Worm (Caenorhabditis elegans) whole organism, midembryonic: Measurements from ENCODE around the gene nspd-2.

ENCODE experiments used
- T22C8.4 ChIP-seq: fragments of 200-800 bp; sonication (Bioruptor generic); IDR thresholded peaks from 2 replicates; pipeline ENCODE4 v1.3.6; 2022; ENCODE audit warnings: missing genetic modification characterization, missing compliant biosample characterization
- flt-1 ChIP-seq: fragments of 200-800 bp; sonication (Bioruptor generic); IDR thresholded peaks from 2 replicates; pipeline ENCODE4 v1.3.6; 2022; ENCODE audit warnings: missing genetic modification characterization, missing compliant biosample characterization
- med-1 ChIP-seq: sonication (generic microtip); optimal IDR thresholded peaks from 2 replicates; lab custom pipeline; 2017; ENCODE audit warnings: missing genetic modification characterization, mild to moderate bottlenecking, missing compliant biosample characterization, antibody characterized with exemption, missing genetic modification reagents; ENCODE audit not compliant: insufficient read depth
- ref-1 ChIP-seq: fragments of 200-800 bp; sonication (Bioruptor generic); conservative IDR thresholded peaks from 2 replicates; pipeline ENCODE4 v1.3.6; 2022; ENCODE audit warnings: missing genetic modification reagents, missing genetic modification characterization, missing compliant biosample characterization
- tab-1 ChIP-seq: fragments of 200-800 bp; sonication (Bioruptor generic); IDR thresholded peaks from 2 replicates; pipeline ENCODE4 v1.3.6; 2022; ENCODE audit warnings: missing genetic modification characterization, missing compliant biosample characterization
- ztf-29 ChIP-seq: fragments of 200-800 bp; sonication (Bioruptor generic); IDR thresholded peaks from 2 replicates; pipeline ENCODE4 v1.3.6; 2022; ENCODE audit warnings: missing genetic modification reagents, missing genetic modification characterization, missing compliant biosample characterization

ce11 chrIV:9850931-9851330 lies 7.1 kb downstream of the nspd-2 start, which contains the start of gene ssp-10:
- TF ChIP-seq flt-1 (GFP tag; lab: Robert Waterston, UW) (no peak), ztf-29 (GFP tag; lab: Robert Waterston, UW) (no peak), T22C8.4 (GFP tag; lab: Robert Waterston, UW) (no peak), ref-1 (GFP tag; lab: Robert Waterston, UW) (no peak), tab-1 (no peak), med-1 (GFP tag; lab: Kevin White, UChicago) (no peak)
